Fruit fly (Drosophila melanogaster): Measurements from ENCODE around the gene Mur18B.

Gene Mur18B

dm6 chrX:19201630-19202029 is 11.4 kb upstream of the Mur18B start, which contains the start of gene CG7990 (continued):
- TF ChIP-seq CG34224 (GFP tag; IDR thresholded peaks at IDR 0.05; ENCODE audit: partially characterized antibody) (peak; percentile 6; the same call in 1 of the 3 replicates), CG12155 (GFP tag; optimal IDR thresholded peaks at IDR 0.05) (no peak), ftz-f1 (GFP tag; optimal IDR thresholded peaks at IDR 0.05) (peak; percentile 35), scrt (GFP tag; optimal IDR thresholded peaks at IDR 0.05) (no peak), CHES-1-like (GFP tag; optimal IDR thresholded peaks at IDR 0.05) (no peak), Asciz (GFP tag; optimal IDR thresholded peaks at IDR 0.05) (no peak), tna (GFP tag; IDR thresholded peaks at IDR 0.05; ENCODE audit: partially characterized antibody) (0 out of 2 replicates have a peak, but pooled peaks have one; percentile 15)

- no peak for TF ChIP-seq Optix (GFP tag; IDR thresholded peaks at IDR 0.05)
- TF ChIP-seq Hr3 (GFP tag; optimal IDR thresholded peaks at IDR 0.05): peak; percentile 31
- TF ChIP-seq ap (GFP tag; IDR thresholded peaks at IDR 0.05): no peak
- TF ChIP-seq CG7556 (GFP tag; optimal IDR thresholded peaks at IDR 0.05): no peak
- TF ChIP-seq gsb-n (tag; optimal IDR thresholded peaks at IDR 0.05): no peak
- TF ChIP-seq Tbp (GFP tag; optimal IDR thresholded peaks at IDR 0.05): no peak
- TF ChIP-seq CG4617 (GFP tag; optimal IDR thresholded peaks at IDR 0.05; ENCODE audit: borderline replicate concordance): peak; percentile 83
- TF ChIP-seq CG2120 (GFP tag; optimal IDR thresholded peaks at IDR 0.05): peak; percentile 11
- TF ChIP-seq B-H1 (GFP tag; IDR thresholded peaks at IDR 0.05): no peak
- no peak for TF ChIP-seq CG4404 (GFP tag; IDR thresholded peaks at IDR 0.05)
- 0 out of 3 replicates have a peak, but pooled peaks have one; percentile 25 for TF ChIP-seq HLH4C (GFP tag; IDR thresholded peaks at IDR 0.05; ENCODE audit: partially characterized antibody)
- TF ChIP-seq CG7745 (tag; optimal IDR thresholded peaks at IDR 0.05): no peak
- no peak for TF ChIP-seq CG10979 (tag; optimal IDR thresholded peaks at IDR 0.05)
- no peak for TF ChIP-seq Fer2 (tag; optimal IDR thresholded peaks at IDR 0.05)
- TF ChIP-seq Abd-B (GFP tag; optimal IDR thresholded peaks at IDR 0.05): peak; percentile 89
- TF ChIP-seq org-1 (GFP tag; optimal IDR thresholded peaks at IDR 0.05): no peak
- peak; percentile 36 for TF ChIP-seq nmo (GFP tag; optimal IDR thresholded peaks at IDR 0.05)
- TF ChIP-seq ac (GFP tag; optimal IDR thresholded peaks at IDR 0.05): no peak
- TF ChIP-seq chif (GFP tag; optimal IDR thresholded peaks at IDR 0.05): peak in 1 of 2 experiments; percentile 48
- peak; percentile 38 for TF ChIP-seq CHES-1-like (GFP tag; optimal IDR thresholded peaks at IDR 0.05)
- 0 out of 3 replicates have a peak, but pooled peaks have one; percentile 59 for TF ChIP-seq CG11456 (GFP tag; IDR thresholded peaks at IDR 0.05)
- TF ChIP-seq sc (optimal IDR thresholded peaks at IDR 0.05): no peak
- TF ChIP-seq sc (GFP tag; optimal IDR thresholded peaks at IDR 0.05): no peak
- TF ChIP-seq chinmo (GFP tag; IDR thresholded peaks at IDR 0.05; ENCODE audit: partially characterized antibody): no peak
- TF ChIP-seq CG6765 (GFP tag; optimal IDR thresholded peaks at IDR 0.05): no peak
- peak; percentile 40; the same call in 1 of the 2 replicates for TF ChIP-seq CG32532 (GFP tag; IDR thresholded peaks at IDR 0.05)
- TF ChIP-seq mirr (GFP tag; optimal IDR thresholded peaks at IDR 0.05): no peak
- no peak for TF ChIP-seq pum (GFP tag; optimal IDR thresholded peaks at IDR 0.05)
- TF ChIP-seq CG34422 (GFP tag; IDR thresholded peaks at IDR 0.05): 0 out of 3 replicates have a peak, but pooled peaks have one; percentile 6
- TF ChIP-seq ab (GFP tag; optimal IDR thresholded peaks at IDR 0.05): no peak
- TF ChIP-seq CG6272 (GFP tag; IDR thresholded peaks at IDR 0.05): no peak
- TF ChIP-seq pros (GFP tag; optimal IDR thresholded peaks at IDR 0.05): no peak
- TF ChIP-seq Asciz (GFP tag; optimal IDR thresholded peaks at IDR 0.05): no peak
- TF ChIP-seq Taf1 (GFP tag; IDR thresholded peaks at IDR 0.05): no peak
- TF ChIP-seq CG12769 (tag; optimal IDR thresholded peaks at IDR 0.05): no peak
- TF ChIP-seq sima (GFP tag; optimal IDR thresholded peaks at IDR 0.05): no peak
- no peak for TF ChIP-seq tx (GFP tag; optimal IDR thresholded peaks at IDR 0.05)
- no peak for TF ChIP-seq Bteb2 (GFP tag; optimal IDR thresholded peaks at IDR 0.05)
- no peak for TF ChIP-seq Lim3 (GFP tag; IDR thresholded peaks at IDR 0.05)
- TF ChIP-seq CG9817 (tag; optimal IDR thresholded peaks at IDR 0.05): no peak
- TF ChIP-seq CG11085 (GFP tag; IDR thresholded peaks at IDR 0.05): no peak
- TF ChIP-seq chm (GFP tag; IDR thresholded peaks at IDR 0.05): no peak
- TF ChIP-seq ro (GFP tag; IDR thresholded peaks at IDR 0.05): no peak
- TF ChIP-seq Hr39 (optimal IDR thresholded peaks at IDR 0.05): no peak
- no peak for TF ChIP-seq CG4282 (GFP tag; optimal IDR thresholded peaks at IDR 0.05)
These were observed 5.0 kb upstream of the Mur18B start, which contains the start of gene Ulp1 for dm6 chrX:19208014-19208413. TSS of gene Ulp1 (minus strand) at chrX:19208187.
